Fruit fly (Drosophila melanogaster) whole organism, embryonic: ENCODE measurements around the gene CG34056.

ENCODE experiments used
- Asciz ChIP-seq: fragments of 200-800 bp; sonication (Bioruptor generic); optimal IDR thresholded peaks from 2 replicates; lab custom pipeline; 2017; ENCODE audit warnings: missing biosample characterization, mild to moderate bottlenecking, missing genetic modification characterization, missing genetic modification reagents
- Atf3 ChIP-seq: fragments of 200-800 bp; sonication (Bioruptor generic); optimal IDR thresholded peaks from 3 replicates; lab custom pipeline; 2016; ENCODE audit warnings: missing biosample characterization, missing genetic modification characterization
- Awh ChIP-seq: fragments of 200-800 bp; sonication (Bioruptor generic); IDR thresholded peaks from 2 replicates; pipeline ENCODE4, ENCODE4 v1.3.6; 2022; ENCODE audit warnings: missing biosample characterization, missing genetic modification characterization
- CG11093 ChIP-seq: fragments of 200-800 bp; sonication (Bioruptor generic); IDR thresholded peaks from 3 replicates; pipeline ENCODE4 v1.3.6; 2022; ENCODE audit warnings: missing biosample characterization, missing genetic modification characterization
- CG11398 ChIP-seq: fragments of 200-800 bp; sonication (Bioruptor generic); optimal IDR thresholded peaks from 2 replicates; lab custom pipeline; 2016; ENCODE audit warnings: missing biosample characterization, missing genetic modification characterization
- CG11560 ChIP-seq: fragments of 200-800 bp; sonication (Bioruptor generic); IDR thresholded peaks from 3 replicates; pipeline ENCODE4 v1.3.6; 2022; ENCODE audit warnings: missing biosample characterization, missing genetic modification characterization
- CG13894 ChIP-seq: fragments of 200-800 bp; sonication (Bioruptor generic); optimal IDR thresholded peaks from 3 replicates; lab custom pipeline; 2018; ENCODE audit warnings: missing biosample characterization, mild to moderate bottlenecking, missing genetic modification characterization, moderate library complexity
- CG14860 ChIP-seq: fragments of 200-800 bp; sonication (Bioruptor generic); IDR thresholded peaks from 3 replicates; pipeline ENCODE4 v1.3.6; 2022; ENCODE audit warnings: missing biosample characterization, missing genetic modification characterization; ENCODE audit not compliant: partially characterized antibody
- CG15696 ChIP-seq: fragments of 200-800 bp; sonication (Bioruptor generic); optimal IDR thresholded peaks from 2 replicates; lab custom pipeline; 2019; ENCODE audit warnings: missing biosample characterization, mild to moderate bottlenecking, missing genetic modification characterization, moderate library complexity
- CG16863 ChIP-seq: fragments of 200-800 bp; sonication (Bioruptor generic); optimal IDR thresholded peaks from 3 replicates; lab custom pipeline; 2016; ENCODE audit warnings: missing biosample characterization, missing genetic modification characterization
- CG17359 ChIP-seq: fragments of 200-800 bp; sonication (Bioruptor generic); optimal IDR thresholded peaks from 3 replicates; lab custom pipeline; 2018; ENCODE audit warnings: missing biosample characterization, mild to moderate bottlenecking, missing genetic modification characterization, moderate library complexity
- CG18262 ChIP-seq: fragments of 200-800 bp; optimal IDR thresholded peaks from 3 replicates; lab custom pipeline; 2019; ENCODE audit warnings: missing biosample characterization, mild to moderate bottlenecking, missing genetic modification characterization, moderate library complexity
- CG2875 ChIP-seq: fragments of 200-800 bp; sonication (Bioruptor generic); optimal IDR thresholded peaks from 2 replicates; lab custom pipeline; 2017; ENCODE audit warnings: missing biosample characterization, mild to moderate bottlenecking, missing genetic modification characterization, missing genetic modification reagents
- CG31388 ChIP-seq: fragments of 200-800 bp; sonication (Bioruptor generic); optimal IDR thresholded peaks from 2 replicates; lab custom pipeline; 2016; ENCODE audit warnings: missing biosample characterization, missing genetic modification characterization
- CG3163 ChIP-seq: fragments of 200-800 bp; sonication (Bioruptor generic); optimal IDR thresholded peaks from 3 replicates; lab custom pipeline; 2016; ENCODE audit warnings: missing biosample characterization, missing genetic modification characterization
- CG32772 ChIP-seq: fragments of 200-800 bp; sonication (Bioruptor generic); IDR thresholded peaks from 2 replicates; pipeline ENCODE4 v1.3.6; 2022; ENCODE audit warnings: missing biosample characterization, missing genetic modification characterization
- CG34376 ChIP-seq: fragments of 200-800 bp; sonication (Bioruptor generic); optimal IDR thresholded peaks from 2 replicates; lab custom pipeline; 2018; ENCODE audit warnings: missing biosample characterization, mild to moderate bottlenecking, missing genetic modification characterization
- CG3726 ChIP-seq: fragments of 200-800 bp; sonication (Bioruptor generic); IDR thresholded peaks from 3 replicates; pipeline ENCODE4, ENCODE4 v1.3.6; 2022; ENCODE audit warnings: missing biosample characterization, missing genetic modification characterization
- CG6683 ChIP-seq: fragments of 200-800 bp; sonication (Bioruptor generic); optimal IDR thresholded peaks from 2 replicates; lab custom pipeline; 2017; ENCODE audit warnings: missing biosample characterization, mild to moderate bottlenecking, missing genetic modification characterization, missing genetic modification reagents
- CG6689 ChIP-seq: fragments of 200-800 bp; sonication (Bioruptor generic); IDR thresholded peaks from 2 replicates; pipeline ENCODE4 v1.3.6; 2022; ENCODE audit warnings: missing biosample characterization, missing genetic modification characterization
- CG8924 ChIP-seq: fragments of 200-800 bp; optimal IDR thresholded peaks from 3 replicates; lab custom pipeline; 2019; ENCODE audit warnings: missing biosample characterization, mild to moderate bottlenecking, missing genetic modification characterization, moderate library complexity
- CG9437 ChIP-seq: fragments of 200-800 bp; sonication (Bioruptor generic); optimal IDR thresholded peaks from 2 replicates; lab custom pipeline; 2018; ENCODE audit warnings: missing biosample characterization, mild to moderate bottlenecking, missing genetic modification characterization
- CG9609 ChIP-seq: fragments of 200-800 bp; sonication (Bioruptor generic); optimal IDR thresholded peaks from 3 replicates; lab custom pipeline; 2016; ENCODE audit warnings: missing biosample characterization, missing genetic modification characterization
- D ChIP-seq, 2 experiments: fragments of 200-800 bp in 1 of 2; fragments of >200 bp in 1 of 2; sonication (Bioruptor generic) in 1 of 2; optimal IDR thresholded peaks; 2 replicates in 1 of 2; 3 replicates in 1 of 2; lab custom pipeline; 2017; ENCODE audit warnings: mild to moderate bottlenecking in 1 of 2, missing biosample characterization in 1 of 2, missing genetic modification characterization in 1 of 2, missing genetic modification reagents in 1 of 2
- Dad ChIP-seq: fragments of 200-800 bp; sonication (Bioruptor generic); optimal IDR thresholded peaks from 3 replicates; lab custom pipeline; 2016; ENCODE audit warnings: missing biosample characterization, missing genetic modification characterization
- Hr39 ChIP-seq: fragments of >200 bp; optimal IDR thresholded peaks from 2 replicates; lab custom pipeline; 2017
- Pdp1 ChIP-seq, 2 experiments: fragments of 200-800 bp; sonication (Bioruptor generic); optimal IDR thresholded peaks; 3 replicates each; lab custom pipeline; 2016; ENCODE audit warnings: missing biosample characterization in 2 of 2, missing genetic modification characterization in 2 of 2, mild to moderate bottlenecking in 1 of 2, moderate library complexity in 1 of 2
- Rfx ChIP-seq: fragments of 200-800 bp; sonication (Bioruptor generic); IDR thresholded peaks from 2 replicates; pipeline ENCODE4 v1.3.6; 2022; ENCODE audit warnings: missing biosample characterization, missing genetic modification characterization
- Sin3A ChIP-seq: fragments of >200 bp; optimal IDR thresholded peaks from 2 replicates; lab custom pipeline; 2018
- TFAM ChIP-seq: fragments of 200-800 bp; sonication (Bioruptor generic); optimal IDR thresholded peaks from 2 replicates; lab custom pipeline; 2017; ENCODE audit warnings: missing biosample characterization, missing genetic modification characterization, inconsistent platforms
- Vsx1 ChIP-seq: fragments of 200-800 bp; sonication (Bioruptor generic); optimal IDR thresholded peaks from 2 replicates; lab custom pipeline; 2017; ENCODE audit warnings: missing biosample characterization, mild to moderate bottlenecking, missing genetic modification characterization, missing genetic modification reagents
- az2 ChIP-seq: fragments of 200-800 bp; sonication (Bioruptor generic); optimal IDR thresholded peaks from 3 replicates; lab custom pipeline; 2016; ENCODE audit warnings: missing biosample characterization, missing genetic modification characterization
- chif ChIP-seq, 2 experiments: fragments of 200-800 bp; sonication (Bioruptor generic); optimal IDR thresholded peaks; 3 replicates each; lab custom pipeline; 2016; ENCODE audit warnings: missing biosample characterization in 2 of 2, missing genetic modification characterization in 2 of 2
- cwo ChIP-seq: fragments of 200-800 bp; sonication (Bioruptor generic); optimal IDR thresholded peaks from 3 replicates; lab custom pipeline; 2017; ENCODE audit warnings: missing biosample characterization, missing genetic modification characterization, mild to moderate bottlenecking, moderate library complexity, missing genetic modification reagents
- dysf ChIP-seq: fragments of 200-800 bp; sonication (Bioruptor generic); IDR thresholded peaks from 3 replicates; pipeline ENCODE4 v1.3.6; 2022; ENCODE audit warnings: missing biosample characterization, missing genetic modification characterization
- exex ChIP-seq: fragments of 200-800 bp; sonication (Bioruptor generic); optimal IDR thresholded peaks from 4 replicates; lab custom pipeline; 2018; ENCODE audit warnings: missing biosample characterization, mild to moderate bottlenecking, missing genetic modification characterization, moderate library complexity
- eyg ChIP-seq: fragments of 200-800 bp; sonication (Bioruptor generic); optimal IDR thresholded peaks from 3 replicates; lab custom pipeline; 2016; ENCODE audit warnings: missing biosample characterization, missing genetic modification characterization
- fd102C ChIP-seq: fragments of 200-800 bp; sonication (Bioruptor generic); optimal IDR thresholded peaks from 2 replicates; lab custom pipeline; 2018; ENCODE audit warnings: missing biosample characterization, mild to moderate bottlenecking, missing genetic modification characterization, moderate library complexity
- fd96Cb ChIP-seq: fragments of 200-800 bp; sonication (Bioruptor generic); optimal IDR thresholded peaks from 2 replicates; lab custom pipeline; 2018; ENCODE audit warnings: missing biosample characterization, mild to moderate bottlenecking, missing genetic modification characterization, moderate library complexity
- gfzf ChIP-seq: fragments of 200-800 bp; sonication (Bioruptor generic); optimal IDR thresholded peaks from 2 replicates; lab custom pipeline; 2016; ENCODE audit warnings: missing biosample characterization, mild to moderate bottlenecking, missing genetic modification characterization, moderate library complexity
- klu ChIP-seq: fragments of 200-800 bp; sonication (Bioruptor generic); IDR thresholded peaks from 2 replicates; pipeline ENCODE4 v1.3.6; 2022; ENCODE audit warnings: missing biosample characterization, missing genetic modification characterization
- lmd ChIP-seq: fragments of 200-800 bp; sonication (Bioruptor generic); IDR thresholded peaks from 2 replicates; pipeline ENCODE4 v1.3.6; 2022; ENCODE audit warnings: missing biosample characterization, missing genetic modification characterization
- schlank ChIP-seq: fragments of 200-800 bp; sonication (Bioruptor generic); optimal IDR thresholded peaks from 2 replicates; lab custom pipeline; 2018; ENCODE audit warnings: missing biosample characterization, mild to moderate bottlenecking, missing genetic modification characterization
- tin ChIP-seq: fragments of 200-800 bp; sonication (Bioruptor generic); optimal IDR thresholded peaks from 3 replicates; lab custom pipeline; 2016; ENCODE audit warnings: missing biosample characterization, missing genetic modification characterization
- trem ChIP-seq: fragments of 200-800 bp; optimal IDR thresholded peaks from 3 replicates; lab custom pipeline; 2019; ENCODE audit warnings: missing biosample characterization, mild to moderate bottlenecking, missing genetic modification characterization, moderate library complexity
- twi ChIP-seq: fragments of 200-800 bp; optimal IDR thresholded peaks from 2 replicates; lab custom pipeline; 2019; ENCODE audit warnings: missing biosample characterization, mild to moderate bottlenecking, missing genetic modification characterization, moderate library complexity
- usp ChIP-seq: fragments of >200 bp; optimal IDR thresholded peaks from 2 replicates; lab custom pipeline; 2017; ENCODE audit warnings: missing biosample characterization, missing genetic modification characterization
- vvl ChIP-seq: fragments of 200-800 bp; sonication (Bioruptor generic); IDR thresholded peaks from 2 replicates; pipeline ENCODE4 v1.3.6; 2022; ENCODE audit warnings: missing biosample characterization, missing genetic modification characterization
- wek ChIP-seq: fragments of 200-800 bp; sonication (Bioruptor generic); optimal IDR thresholded peaks from 3 replicates; lab custom pipeline; 2018; ENCODE audit warnings: missing biosample characterization, mild to moderate bottlenecking, missing genetic modification characterization, moderate library complexity
- yki ChIP-seq: fragments of >200 bp; optimal IDR thresholded peaks from 3 replicates; lab custom pipeline; 2018

The CG34056 gene

DNA sequence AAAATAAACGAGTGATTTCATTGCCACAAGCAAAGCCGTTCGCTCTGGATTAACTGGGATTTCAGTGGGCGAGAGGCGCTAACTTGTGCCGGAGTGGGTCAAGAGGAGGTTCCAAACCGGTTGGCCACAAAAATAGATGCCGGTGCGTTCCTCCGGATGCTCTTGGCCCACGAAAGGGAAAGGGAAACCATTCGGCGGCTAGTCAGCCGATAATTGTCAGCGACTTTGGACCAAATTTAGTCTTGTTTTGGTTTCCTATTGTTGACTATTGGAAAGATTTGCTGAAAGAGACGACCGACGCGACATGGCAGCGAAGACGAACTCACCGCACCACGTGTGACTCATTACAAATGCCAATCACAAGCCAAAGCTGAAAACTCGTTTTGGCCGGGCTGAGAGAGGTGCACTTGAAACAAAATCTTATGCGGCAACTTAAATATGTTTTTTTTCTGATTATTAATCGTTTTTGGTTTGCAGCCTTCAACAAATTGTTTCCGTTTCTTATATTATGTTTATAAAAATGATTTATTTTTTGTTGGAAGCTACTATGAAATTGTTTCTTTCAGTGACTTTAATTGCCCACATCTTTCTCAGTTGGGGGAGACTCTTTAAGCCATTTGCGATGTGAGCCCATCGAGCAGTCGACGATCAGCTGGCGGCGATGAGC is at the start of gene CG34056 (continued):
- TF ChIP-seq dysf = peak; percentile 97
- TF ChIP-seq Pdp1 (GFP tag; optimal IDR thresholded peaks at IDR 0.05; lab: Kevin White, UChicago) = peak; percentile 85
- TF ChIP-seq CG16863 (GFP tag; lab: Kevin White, UChicago) = peak; percentile 73
- peak; percentile 61 to 68 for TF ChIP-seq chif (GFP tag; optimal IDR thresholded peaks at IDR 0.05; lab: Kevin White, UChicago)
- TF ChIP-seq CG13894 (tag; lab: Kevin White, UChicago) = peak; percentile 82
- TF ChIP-seq Vsx1 (GFP tag; lab: Kevin White, UChicago) = peak; percentile 86
- TF ChIP-seq CG11560 = peak; percentile 75
- peak; percentile 74 for TF ChIP-seq Dad (GFP tag; lab: Kevin White, UChicago)
- TF ChIP-seq CG8924 (tag; lab: Kevin White, UChicago) = peak; percentile 88
- TF ChIP-seq Asciz (GFP tag; lab: Kevin White, UChicago) = peak; percentile 94
- TF ChIP-seq klu (GFP tag; lab: Robert Waterston, UW) = peak; percentile 91
- TF ChIP-seq CG15696 (tag; lab: Kevin White, UChicago) = peak; percentile 80
- peak; percentile 87 for TF ChIP-seq cwo (GFP tag; lab: Kevin White, UChicago)
- TF ChIP-seq D (optimal IDR thresholded peaks at IDR 0.05; lab: Kevin White, UChicago) = no peak
- peak; percentile 91 for TF ChIP-seq D (GFP tag; optimal IDR thresholded peaks at IDR 0.05; lab: Kevin White, UChicago)
- TF ChIP-seq CG6689 (GFP tag; lab: Robert Waterston, UW) = peak; percentile 96
- peak; percentile 94 for TF ChIP-seq tin
- TF ChIP-seq az2 (GFP tag; lab: Kevin White, UChicago) = peak; percentile 82
- TF ChIP-seq CG11398 (GFP tag; lab: Kevin White, UChicago) = peak; percentile 38
- peak; percentile 93 for TF ChIP-seq CG18262 (tag; lab: Kevin White, UChicago)
- peak; percentile 96 for TF ChIP-seq CG17359 (tag; lab: Kevin White, UChicago)
- TF ChIP-seq Awh (GFP tag; lab: Robert Waterston, UW) = peak; percentile 97
- TF ChIP-seq schlank = peak; percentile 49
- TF ChIP-seq TFAM (GFP tag; lab: Kevin White, UChicago) = peak; percentile 49
- peak; percentile 19 for TF ChIP-seq Atf3 (GFP tag; lab: Kevin White, UChicago)
- TF ChIP-seq CG31388 (GFP tag; lab: Kevin White, UChicago) = peak; percentile 89
- peak; percentile 87 for TF ChIP-seq CG3726 (GFP tag; lab: Robert Waterston, UW)
- TF ChIP-seq lmd (GFP tag; lab: Robert Waterston, UW) = peak; percentile 95
- peak; percentile 83 for TF ChIP-seq CG11093 (GFP tag; lab: Robert Waterston, UW)
- TF ChIP-seq usp (GFP tag; lab: Kevin White, UChicago) = no peak
- TF ChIP-seq CG34376 (GFP tag; lab: Kevin White, UChicago) = peak; percentile 64
- TF ChIP-seq Rfx (GFP tag; lab: Robert Waterston, UW) = peak; percentile 97
- no peak for TF ChIP-seq Hr39 (lab: Kevin White, UChicago)
- no peak for TF ChIP-seq fd102C (GFP tag; lab: Kevin White, UChicago)
- no peak for TF ChIP-seq Sin3A (lab: Kevin White, UChicago)
- peak; percentile 47 for TF ChIP-seq wek (GFP tag; lab: Kevin White, UChicago)
- TF ChIP-seq eyg (GFP tag; lab: Kevin White, UChicago) = peak; percentile 83
- peak; percentile 99 for TF ChIP-seq vvl (GFP tag; lab: Robert Waterston, UW)
- TF ChIP-seq fd96Cb (tag; lab: Kevin White, UChicago) = peak; percentile 95
- TF ChIP-seq exex = peak; percentile 71
- no peak for TF ChIP-seq CG14860
- peak; percentile 32 for TF ChIP-seq CG9609 (GFP tag; lab: Kevin White, UChicago)
- TF ChIP-seq CG6683 = peak; percentile 88
- TF ChIP-seq yki (lab: Kevin White, UChicago) = no peak
- no peak for TF ChIP-seq gfzf (GFP tag; lab: Kevin White, UChicago)
- TF ChIP-seq trem (tag; lab: Kevin White, UChicago) = peak; percentile 80
- peak; percentile 47 for TF ChIP-seq twi
- peak; percentile 86 for TF ChIP-seq CG2875 (GFP tag; lab: Kevin White, UChicago)
- no peak for TF ChIP-seq CG3163
- TF ChIP-seq CG32772 (GFP tag; lab: Robert Waterston, UW) = peak; percentile 95
- TF ChIP-seq CG9437 (GFP tag; lab: Kevin White, UChicago) = peak; percentile 68
